Worm (Caenorhabditis elegans): Measurements from ENCODE around the gene Y48G9A.7.

DNA sequence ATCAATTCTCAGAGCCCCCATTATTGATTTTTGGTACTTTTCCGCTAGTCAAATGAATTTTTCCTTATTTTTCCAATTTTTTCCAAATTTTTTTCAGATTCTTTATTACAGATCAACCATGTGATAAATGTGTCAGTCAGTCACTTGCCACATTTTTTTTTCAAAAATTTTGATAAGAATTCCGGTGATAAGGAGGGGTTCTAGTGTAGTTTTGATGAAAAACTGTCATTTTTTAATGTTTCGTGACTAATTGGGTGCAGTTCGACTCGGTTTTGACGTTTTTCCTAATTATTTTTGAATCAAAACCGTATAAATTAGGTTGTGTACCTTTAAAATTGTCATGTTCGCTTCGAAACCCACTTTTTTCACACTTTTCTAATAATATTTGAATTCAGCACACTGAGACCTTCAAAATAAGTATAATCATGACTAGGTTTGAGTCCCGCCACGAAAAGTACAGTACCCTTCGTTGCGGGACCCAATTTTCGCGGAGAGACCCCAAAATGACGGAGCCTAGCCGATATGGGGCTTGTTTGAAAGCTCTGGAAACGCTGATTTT is 10.5 kb upstream of the Y48G9A.7 start:
- TF ChIP-seq flt-1 (GFP tag; IDR thresholded peaks at IDR 0.05) (no peak), ztf-29 (GFP tag; IDR thresholded peaks at IDR 0.05) (no peak), klf-2 (GFP tag; conservative IDR thresholded peaks at IDR 0.05) (no peak), ref-1 (GFP tag; conservative IDR thresholded peaks at IDR 0.05) (no peak), T22C8.4 (GFP tag; IDR thresholded peaks at IDR 0.05) (no peak)

All from whole organism, midembryonic.